Fruit fly (Drosophila melanogaster) whole organism, pupa: ENCODE measurements around the gene CG43373.

Experiments
- CG32121 ChIP-seq: fragments of 200-800 bp; sonication (Bioruptor generic); IDR thresholded peaks from 2 replicates; pipeline ENCODE4 v1.3.6; 2022; ENCODE audit warnings: missing biosample characterization, missing genetic modification characterization
- CG4496 ChIP-seq: fragments of 200-800 bp; sonication (Bioruptor generic); IDR thresholded peaks from 3 replicates; pipeline ENCODE4 v1.3.6; 2022; ENCODE audit warnings: missing biosample characterization, missing genetic modification characterization
- CG8159 ChIP-seq: fragments of 200-800 bp; sonication (Bioruptor generic); optimal IDR thresholded peaks from 3 replicates; lab custom pipeline; 2018; ENCODE audit warnings: missing biosample characterization, mild to moderate bottlenecking, missing genetic modification characterization, moderate library complexity
- EcR ChIP-seq: fragments of 200-800 bp; sonication (Bioruptor generic); optimal IDR thresholded peaks from 3 replicates; lab custom pipeline; 2019; ENCODE audit warnings: missing biosample characterization, missing genetic modification characterization, mild to moderate bottlenecking, moderate library complexity, missing genetic modification reagents
- Pif1A ChIP-seq: fragments of 200-800 bp; sonication (Bioruptor generic); optimal IDR thresholded peaks from 3 replicates; lab custom pipeline; 2016; ENCODE audit warnings: missing biosample characterization, missing genetic modification characterization
- Pif1B ChIP-seq: fragments of 200-800 bp; sonication (Bioruptor generic); optimal IDR thresholded peaks from 3 replicates; lab custom pipeline; 2016; ENCODE audit warnings: missing biosample characterization, missing genetic modification characterization

DNA sequence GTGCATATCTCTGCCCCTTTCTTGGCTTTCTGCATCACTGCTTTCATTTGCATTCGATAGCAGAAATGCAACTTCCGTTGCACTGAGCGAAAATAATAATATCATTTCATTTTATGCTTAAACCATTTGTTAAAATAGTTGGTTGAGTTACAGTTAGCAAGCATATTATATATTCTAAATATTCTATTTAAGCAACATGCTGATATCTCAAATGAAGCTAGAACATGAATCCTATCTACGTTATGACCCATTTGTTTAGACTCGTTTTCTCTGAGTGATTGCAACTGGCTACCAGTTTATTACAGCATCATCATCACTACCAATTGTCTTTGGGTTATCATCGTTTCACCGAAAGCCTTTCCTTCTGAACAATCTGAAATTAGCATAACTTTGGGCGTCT is 100.5 kb downstream of the CG43373 start:
- TF ChIP-seq EcR (GFP tag; lab: Kevin White, UChicago) (no peak), Pif1B (no peak), CG8159 (no peak), Pif1A (GFP tag; lab: Kevin White, UChicago) (no peak), CG32121 (GFP tag; lab: Robert Waterston, UW) (no peak), CG4496 (no peak)
